Worm (Caenorhabditis elegans) whole organism, L1 larva: ENCODE data around the gene lsm-3.
"Not testable (repeated sequence)": the region's sequence is repeated elsewhere in the genome, so short reads cannot be mapped to it uniquely, and the experiment has no call there.

Experiments
- Y116A8C.19 ChIP-seq: sonication (generic microtip); optimal IDR thresholded peaks from 2 replicates; lab custom pipeline; 2016; ENCODE audit warnings: missing compliant biosample characterization, missing genetic modification characterization, borderline replicate concordance
- aha-1 ChIP-seq: fragments of 150-350 bp; optimal IDR thresholded peaks from 2 replicates; lab custom pipeline; 2014; ENCODE audit warnings: missing biosample characterization, missing genetic modification characterization
- alr-1 ChIP-seq: fragments of 200-800 bp; sonication (Bioruptor generic); optimal IDR thresholded peaks from 2 replicates; lab custom pipeline; 2018; ENCODE audit warnings: borderline replicate concordance, mild to moderate bottlenecking, missing genetic modification characterization, missing compliant biosample characterization
- aly-2 ChIP-seq: fragments of 150-350 bp; optimal IDR thresholded peaks from 2 replicates; lab custom pipeline; 2014; ENCODE audit warnings: missing biosample characterization, missing genetic modification characterization
- ama-1 ChIP-seq: fragments of 150-350 bp; optimal IDR thresholded peaks from 2 replicates; lab custom pipeline; 2014
- efl-3 ChIP-seq: fragments of 200-800 bp; sonication (Bioruptor generic); optimal IDR thresholded peaks from 2 replicates; lab custom pipeline; 2018; ENCODE audit warnings: mild to moderate bottlenecking, missing genetic modification characterization, missing compliant biosample characterization
- fkh-4 ChIP-seq: sonication (generic microtip); optimal IDR thresholded peaks from 2 replicates; lab custom pipeline; 2016; ENCODE audit warnings: missing compliant biosample characterization, missing genetic modification characterization, borderline replicate concordance
- irx-1 ChIP-seq: sonication (generic microtip); optimal IDR thresholded peaks from 2 replicates; lab custom pipeline; 2016; ENCODE audit warnings: missing genetic modification characterization, missing compliant biosample characterization
- lin-39 ChIP-seq: fragments of 150-350 bp; optimal IDR thresholded peaks from 2 replicates; lab custom pipeline; 2014; ENCODE audit warnings: missing biosample characterization, missing genetic modification reagents, missing genetic modification characterization
- lsy-2 ChIP-seq, 2 experiments: fragments of 150-350 bp; optimal IDR thresholded peaks; 2 replicates each; lab custom pipeline; 2014; ENCODE audit warnings: missing biosample characterization in 2 of 2, missing genetic modification characterization in 2 of 2
- nhr-77 ChIP-seq: fragments of 150-350 bp; optimal IDR thresholded peaks from 2 replicates; lab custom pipeline; 2014; ENCODE audit warnings: missing biosample characterization, missing genetic modification characterization
- rnt-1 ChIP-seq: sonication (generic microtip); optimal IDR thresholded peaks from 2 replicates; lab custom pipeline; 2016; ENCODE audit warnings: mild to moderate bottlenecking, missing genetic modification characterization, moderate library complexity, missing compliant biosample characterization
- snpc-4 ChIP-seq: fragments of 150-350 bp; optimal IDR thresholded peaks from 2 replicates; lab custom pipeline; 2014; ENCODE audit warnings: missing biosample characterization, missing genetic modification characterization

- TF ChIP-seq ama-1; nhr-77 (tag; lab: Kevin White, UChicago); rnt-1 (tag; lab: Kevin White, UChicago); aly-2 (tag; lab: Kevin White, UChicago); aha-1 (tag; lab: Kevin White, UChicago); efl-3 (GFP tag; lab: Kevin White, UChicago); alr-1 (tag; lab: Kevin White, UChicago); snpc-4 (tag; lab: Kevin White, UChicago); lin-39; lsy-2 (tag; optimal IDR thresholded peaks at IDR 0.05; lab: Kevin White, UChicago); fkh-4 (tag; lab: Kevin White, UChicago); irx-1 (tag; lab: Kevin White, UChicago); Y116A8C.19 (tag; lab: Kevin White, UChicago): not testable (repeated sequence)
These were observed 46.9 kb downstream of the lsm-3 start, which contains the start of gene K09B11.5 for ce11 chrIV:13433904-13434303.
